Fruit fly (Drosophila melanogaster) whole organism, embryonic: ENCODE data around the gene roq.

Source experiments
- Awh ChIP-seq: fragments of 200-800 bp; sonication (Bioruptor generic); IDR thresholded peaks from 2 replicates; pipeline ENCODE4, ENCODE4 v1.3.6; 2022; ENCODE audit warnings: missing biosample characterization, missing genetic modification characterization
- B-H1 ChIP-seq: fragments of 200-800 bp; sonication (Bioruptor generic); IDR thresholded peaks from 3 replicates; pipeline ENCODE4 v1.3.6; 2022; ENCODE audit warnings: missing biosample characterization, missing genetic modification characterization
- Bteb2 ChIP-seq: fragments of 200-800 bp; sonication (Bioruptor generic); optimal IDR thresholded peaks from 2 replicates; lab custom pipeline; 2016; ENCODE audit warnings: missing biosample characterization, missing genetic modification characterization
- CG10543 ChIP-seq: fragments of 200-800 bp; sonication (Bioruptor generic); optimal IDR thresholded peaks from 3 replicates; lab custom pipeline; 2017; ENCODE audit warnings: missing biosample characterization, mild to moderate bottlenecking, missing genetic modification characterization, moderate library complexity
- CG10979 ChIP-seq: fragments of 200-800 bp; sonication (Bioruptor generic); optimal IDR thresholded peaks from 2 replicates; lab custom pipeline; 2018; ENCODE audit warnings: missing biosample characterization, mild to moderate bottlenecking, missing genetic modification characterization, moderate library complexity
- CG11093 ChIP-seq: fragments of 200-800 bp; sonication (Bioruptor generic); IDR thresholded peaks from 3 replicates; pipeline ENCODE4 v1.3.6; 2022; ENCODE audit warnings: missing biosample characterization, missing genetic modification characterization
- CG11723 ChIP-seq: fragments of 200-800 bp; sonication (Bioruptor generic); optimal IDR thresholded peaks from 2 replicates; lab custom pipeline; 2017; ENCODE audit warnings: missing biosample characterization, mild to moderate bottlenecking, missing genetic modification characterization
- CG14050 ChIP-seq: fragments of 200-800 bp; sonication (Bioruptor generic); IDR thresholded peaks from 3 replicates; pipeline ENCODE4 v1.3.6; 2022; ENCODE audit warnings: missing biosample characterization, missing genetic modification characterization
- CG14965 ChIP-seq: fragments of 200-800 bp; sonication (Bioruptor generic); optimal IDR thresholded peaks from 2 replicates; lab custom pipeline; 2016; ENCODE audit warnings: missing biosample characterization, missing genetic modification characterization, borderline replicate concordance
- CG18476 ChIP-seq: fragments of 200-800 bp; sonication (Bioruptor generic); optimal IDR thresholded peaks from 2 replicates; lab custom pipeline; 2016; ENCODE audit warnings: missing biosample characterization, mild to moderate bottlenecking, missing genetic modification characterization
- CG2199 ChIP-seq: fragments of 200-800 bp; sonication (Bioruptor generic); IDR thresholded peaks from 3 replicates; pipeline ENCODE4 v1.3.6; 2022; ENCODE audit warnings: missing biosample characterization, missing genetic modification characterization
- CG5953 ChIP-seq: fragments of 200-800 bp; sonication (Bioruptor generic); IDR thresholded peaks from 2 replicates; pipeline ENCODE4 v1.3.6; 2022; ENCODE audit warnings: missing biosample characterization, missing genetic modification characterization
- CG7357 ChIP-seq: fragments of 200-800 bp; sonication (Bioruptor generic); IDR thresholded peaks from 3 replicates; pipeline ENCODE4 v1.3.6; 2022; ENCODE audit warnings: missing biosample characterization, missing genetic modification characterization
- CG7745 ChIP-seq: fragments of 200-800 bp; sonication (Bioruptor generic); optimal IDR thresholded peaks from 2 replicates; lab custom pipeline; 2018; ENCODE audit warnings: missing biosample characterization, mild to moderate bottlenecking, missing genetic modification characterization, moderate library complexity
- CG9876 ChIP-seq: fragments of 200-800 bp; sonication (Bioruptor generic); optimal IDR thresholded peaks from 2 replicates; lab custom pipeline; 2016; ENCODE audit warnings: missing biosample characterization, missing genetic modification characterization
- D19B ChIP-seq: fragments of 200-800 bp; sonication (Bioruptor generic); optimal IDR thresholded peaks from 2 replicates; lab custom pipeline; 2017; ENCODE audit warnings: missing biosample characterization, mild to moderate bottlenecking, missing genetic modification characterization
- Dfd ChIP-seq, 2 experiments: fragments of >200 bp; optimal IDR thresholded peaks; 2 replicates each; lab custom pipeline; 2017; ENCODE audit warnings: missing biosample characterization in 2 of 2, missing genetic modification characterization in 2 of 2
- Dll ChIP-seq: fragments of 200-800 bp; sonication (Bioruptor generic); IDR thresholded peaks from 4 replicates; pipeline ENCODE4 v1.3.6; 2022; ENCODE audit warnings: missing biosample characterization, missing genetic modification characterization; ENCODE audit not compliant: partially characterized antibody
- Fer3 ChIP-seq: fragments of 200-800 bp; sonication (Bioruptor generic); optimal IDR thresholded peaks from 2 replicates; lab custom pipeline; 2018; ENCODE audit warnings: missing biosample characterization, mild to moderate bottlenecking, missing genetic modification characterization, moderate library complexity
- H2.0 ChIP-seq: fragments of 200-800 bp; sonication (Bioruptor generic); IDR thresholded peaks from 2 replicates; pipeline ENCODE4 v1.3.6; 2022; ENCODE audit warnings: missing biosample characterization, missing genetic modification characterization
- HHEX ChIP-seq: fragments of 200-800 bp; sonication (Bioruptor generic); optimal IDR thresholded peaks from 3 replicates; lab custom pipeline; 2017; ENCODE audit warnings: missing biosample characterization, mild to moderate bottlenecking, missing genetic modification characterization, missing genetic modification reagents
- HLH54F ChIP-seq: fragments of 200-800 bp; sonication (Bioruptor generic); optimal IDR thresholded peaks from 3 replicates; lab custom pipeline; 2016; ENCODE audit warnings: missing biosample characterization, missing genetic modification characterization
- Max ChIP-seq: fragments of 200-800 bp; sonication (Bioruptor generic); optimal IDR thresholded peaks from 2 replicates; lab custom pipeline; 2016; ENCODE audit warnings: missing biosample characterization, mild to moderate bottlenecking, missing genetic modification characterization
- Mes4 ChIP-seq: fragments of 200-800 bp; sonication (Bioruptor generic); optimal IDR thresholded peaks from 2 replicates; lab custom pipeline; 2016; ENCODE audit warnings: missing biosample characterization, missing genetic modification characterization
- Mrtf ChIP-seq: fragments of 200-800 bp; sonication (Bioruptor generic); IDR thresholded peaks from 3 replicates; pipeline ENCODE4 v1.3.6; 2022; ENCODE audit warnings: missing biosample characterization, missing genetic modification characterization
- NK7.1 ChIP-seq: fragments of 200-800 bp; sonication (Bioruptor generic); optimal IDR thresholded peaks from 3 replicates; lab custom pipeline; 2016; ENCODE audit warnings: missing biosample characterization, missing genetic modification characterization
- Neu2 ChIP-seq: fragments of 200-800 bp; sonication (Bioruptor generic); optimal IDR thresholded peaks from 3 replicates; lab custom pipeline; 2016; ENCODE audit warnings: missing biosample characterization, missing genetic modification characterization, borderline replicate concordance
- Nf-YB ChIP-seq: fragments of 200-800 bp; sonication (Bioruptor generic); optimal IDR thresholded peaks from 3 replicates; lab custom pipeline; 2019; ENCODE audit warnings: missing biosample characterization, mild to moderate bottlenecking, missing genetic modification characterization, moderate library complexity
- Taf1 ChIP-seq: fragments of 200-800 bp; sonication (Bioruptor generic); IDR thresholded peaks from 2 replicates; pipeline ENCODE4 v1.3.6; 2022; ENCODE audit warnings: missing biosample characterization, missing genetic modification characterization
- al ChIP-seq: fragments of 200-800 bp; sonication (Bioruptor generic); IDR thresholded peaks from 2 replicates; pipeline ENCODE4 v1.3.6; 2022; ENCODE audit warnings: missing biosample characterization, missing genetic modification characterization
- ap ChIP-seq: fragments of 200-800 bp; sonication (Bioruptor generic); IDR thresholded peaks from 2 replicates; pipeline ENCODE4 v1.3.6; 2022; ENCODE audit warnings: missing biosample characterization, missing genetic modification characterization
- ase ChIP-seq: fragments of 200-800 bp; sonication (Bioruptor generic); IDR thresholded peaks from 3 replicates; pipeline ENCODE4 v1.3.6; 2022; ENCODE audit warnings: missing biosample characterization, missing genetic modification characterization
- bigmax ChIP-seq: fragments of 200-800 bp; sonication (Bioruptor generic); optimal IDR thresholded peaks from 2 replicates; lab custom pipeline; 2018; ENCODE audit warnings: missing biosample characterization, mild to moderate bottlenecking, missing genetic modification characterization
- btn ChIP-seq: fragments of 200-800 bp; sonication (Bioruptor generic); optimal IDR thresholded peaks from 2 replicates; lab custom pipeline; 2016; ENCODE audit warnings: missing biosample characterization, missing genetic modification characterization
- cad ChIP-seq: fragments of >200 bp; optimal IDR thresholded peaks from 2 replicates; lab custom pipeline; 2017; ENCODE audit warnings: missing biosample characterization, missing genetic modification characterization
- crc ChIP-seq: fragments of 200-800 bp; sonication (Bioruptor generic); optimal IDR thresholded peaks from 2 replicates; lab custom pipeline; 2016; ENCODE audit warnings: missing biosample characterization, missing genetic modification characterization
- crol ChIP-seq: fragments of 200-800 bp; sonication (Bioruptor generic); IDR thresholded peaks from 2 replicates; pipeline ENCODE4 v1.3.6; 2022; ENCODE audit warnings: missing biosample characterization, missing genetic modification characterization
- dmrt11E ChIP-seq: fragments of 200-800 bp; sonication (Bioruptor generic); optimal IDR thresholded peaks from 3 replicates; lab custom pipeline; 2018; ENCODE audit warnings: missing biosample characterization, mild to moderate bottlenecking, missing genetic modification characterization, moderate library complexity
- eve ChIP-seq, 2 experiments: fragments of >200 bp; optimal IDR thresholded peaks; 2 replicates each; lab custom pipeline; 2017; ENCODE audit warnings: missing biosample characterization in 2 of 2, missing genetic modification characterization in 2 of 2
- exex ChIP-seq: fragments of 200-800 bp; sonication (Bioruptor generic); optimal IDR thresholded peaks from 4 replicates; lab custom pipeline; 2018; ENCODE audit warnings: missing biosample characterization, mild to moderate bottlenecking, missing genetic modification characterization, moderate library complexity
- insv ChIP-seq, 2 experiments: fragments of 200-800 bp; sonication (Bioruptor generic); optimal IDR thresholded peaks; 3 replicates each; lab custom pipeline; 2016 to 2018; ENCODE audit warnings: missing biosample characterization in 2 of 2, missing genetic modification characterization in 2 of 2
- oc ChIP-seq: fragments of 200-800 bp; sonication (Bioruptor generic); optimal IDR thresholded peaks from 2 replicates; lab custom pipeline; 2018; ENCODE audit warnings: missing biosample characterization, mild to moderate bottlenecking, missing genetic modification characterization, moderate library complexity
- psq ChIP-seq: fragments of 200-800 bp; sonication (Bioruptor generic); optimal IDR thresholded peaks from 2 replicates; lab custom pipeline; 2017; ENCODE audit warnings: missing biosample characterization, missing genetic modification characterization
- row ChIP-seq: fragments of 200-800 bp; sonication (Bioruptor generic); IDR thresholded peaks from 3 replicates; pipeline ENCODE4 v1.3.6; 2022; ENCODE audit warnings: missing biosample characterization, missing genetic modification characterization
- sc ChIP-seq, 3 experiments: fragments of >200 bp in 2 of 3; fragments of 200-800 bp in 1 of 3; sonication (Bioruptor generic) in 1 of 3; optimal IDR thresholded peaks; 2 replicates in 2 of 3; 3 replicates in 1 of 3; lab custom pipeline; 2017; ENCODE audit warnings: mild to moderate bottlenecking in 1 of 3, missing biosample characterization in 1 of 3, missing genetic modification characterization in 1 of 3, missing genetic modification reagents in 1 of 3
- seq ChIP-seq: fragments of 200-800 bp; sonication (Bioruptor generic); IDR thresholded peaks from 2 replicates; pipeline ENCODE4 v1.3.6; 2022; ENCODE audit warnings: missing biosample characterization, missing genetic modification characterization
- shn ChIP-seq: fragments of 200-800 bp; sonication (Bioruptor generic); optimal IDR thresholded peaks from 3 replicates; lab custom pipeline; 2016; ENCODE audit warnings: missing biosample characterization, missing genetic modification characterization
- so ChIP-seq: fragments of 200-800 bp; sonication (Bioruptor generic); IDR thresholded peaks from 3 replicates; pipeline ENCODE4 v1.3.6; 2022; ENCODE audit warnings: missing biosample characterization, missing genetic modification characterization
- tna ChIP-seq: fragments of 200-800 bp; sonication (Bioruptor generic); IDR thresholded peaks from 2 replicates; pipeline ENCODE4 v1.3.6; 2022; ENCODE audit warnings: missing biosample characterization, missing genetic modification characterization; ENCODE audit not compliant: partially characterized antibody
- ttk ChIP-seq: fragments of 200-800 bp; sonication (Bioruptor generic); IDR thresholded peaks from 2 replicates; pipeline ENCODE4 v2.1.2; 2022; ENCODE audit warnings: missing biosample characterization, missing genetic modification characterization
- vvl ChIP-seq: fragments of 200-800 bp; sonication (Bioruptor generic); IDR thresholded peaks from 2 replicates; pipeline ENCODE4 v1.3.6; 2022; ENCODE audit warnings: missing biosample characterization, missing genetic modification characterization

roq gene

DNA sequence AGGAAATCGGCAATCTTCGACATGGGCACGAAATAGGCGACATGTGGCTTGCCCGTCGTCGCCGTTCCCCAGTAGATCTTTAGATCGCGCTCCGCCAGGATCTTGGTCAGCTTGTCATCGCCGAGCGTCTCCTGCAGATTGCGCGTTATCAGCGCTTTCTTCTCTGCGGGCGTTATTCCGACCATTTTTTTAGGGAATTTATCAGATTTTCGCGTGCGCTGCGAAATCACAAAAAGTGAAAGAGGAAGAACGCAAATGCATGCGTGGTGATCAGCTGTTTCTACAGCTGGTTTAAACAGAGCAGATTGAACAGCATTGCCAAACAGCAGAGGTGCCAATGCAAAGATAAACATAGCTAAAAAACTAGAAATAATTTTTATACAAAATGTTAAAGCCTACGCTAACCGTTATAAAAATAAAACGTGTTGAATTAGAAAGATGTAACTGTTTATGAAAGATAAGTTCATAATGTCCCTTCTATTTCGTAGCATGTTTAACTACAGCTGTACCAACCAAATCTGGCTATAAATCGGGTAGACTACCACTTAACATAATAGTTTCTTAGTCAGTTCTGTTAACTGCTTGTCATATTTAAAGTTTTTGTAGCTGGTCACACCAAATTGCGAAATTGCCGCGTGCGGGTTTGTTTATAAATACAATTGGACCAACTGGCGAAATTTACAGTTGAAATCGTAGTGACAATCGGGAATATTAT is 40.9 kb upstream of the roq start, which contains the start of the genes TyrRS and CG33158 (continued):
- TF ChIP-seq D19B (GFP tag; lab: Kevin White, UChicago) (no peak), Fer3 (no peak), HLH54F (GFP tag; lab: Kevin White, UChicago) (no peak), ase (no peak), Dfd (GFP tag; optimal IDR thresholded peaks at IDR 0.05; lab: Kevin White, UChicago) (no peak), crc (GFP tag; lab: Kevin White, UChicago) (no peak), CG9876 (GFP tag; lab: Kevin White, UChicago) (no peak), btn (GFP tag; lab: Kevin White, UChicago) (no peak), eve (GFP tag; optimal IDR thresholded peaks at IDR 0.05; lab: Kevin White, UChicago) (no peak), row (GFP tag; lab: Robert Waterston, UW) (peak; percentile 75), al (no peak), H2.0 (GFP tag; lab: Robert Waterston, UW) (no peak), cad (GFP tag; lab: Kevin White, UChicago) (no peak), CG7357 (GFP tag; lab: Robert Waterston, UW) (no peak), ttk (GFP tag; lab: Robert Waterston, UW) (no peak), CG5953 (no peak), CG14050 (GFP tag; lab: Robert Waterston, UW) (no peak), Mrtf (no peak), Mes4 (GFP tag; lab: Kevin White, UChicago) (no peak), Max (peak; percentile 38), CG14965 (GFP tag; lab: Kevin White, UChicago) (no peak), CG11093 (GFP tag; lab: Robert Waterston, UW) (no peak), oc (tag; lab: Kevin White, UChicago) (no peak), CG7745 (tag; lab: Kevin White, UChicago) (no peak), shn (GFP tag; lab: Kevin White, UChicago) (no peak), sc (optimal IDR thresholded peaks at IDR 0.05; lab: Kevin White, UChicago) (no peak), sc (GFP tag; optimal IDR thresholded peaks at IDR 0.05; lab: Kevin White, UChicago) (no peak), Neu2 (GFP tag; lab: Kevin White, UChicago) (no peak), Bteb2 (GFP tag; lab: Kevin White, UChicago) (no peak), Nf-YB (GFP tag; lab: Kevin White, UChicago) (no peak), CG10543 (no peak), CG11723 (GFP tag; lab: Kevin White, UChicago) (no peak), HHEX (GFP tag; lab: Kevin White, UChicago) (no peak), CG2199 (GFP tag; lab: Robert Waterston, UW) (no peak), NK7.1 (GFP tag; lab: Kevin White, UChicago) (no peak), insv (GFP tag; optimal IDR thresholded peaks at IDR 0.05; lab: Kevin White, UChicago) (peak; percentile 51 to 94), dmrt11E (tag; lab: Kevin White, UChicago) (peak; percentile 22), Dll (GFP tag; lab: Robert Waterston, UW) (no peak), tna (GFP tag; lab: Robert Waterston, UW) (no peak), bigmax (GFP tag; lab: Kevin White, UChicago) (no peak), exex (tag; lab: Kevin White, UChicago) (no peak), ap (GFP tag; lab: Robert Waterston, UW) (no peak), Awh (no peak), vvl (GFP tag; lab: Robert Waterston, UW) (no peak), seq (GFP tag; lab: Robert Waterston, UW) (no peak), psq (GFP tag; lab: Kevin White, UChicago) (no peak), CG10979 (tag; lab: Kevin White, UChicago) (peak; percentile 4), so (GFP tag; lab: Robert Waterston, UW) (no peak), crol (no peak), B-H1 (GFP tag; lab: Robert Waterston, UW) (no peak), Taf1 (GFP tag; lab: Robert Waterston, UW) (no peak), CG18476 (GFP tag; lab: Kevin White, UChicago) (no peak)
